Fruit fly (Drosophila melanogaster): ENCODE measurements around the gene CG1662.
A peak's percentile ranks its signal among the peaks of the same experiment; 100 is the strongest.

The CG1662 gene

DNA sequence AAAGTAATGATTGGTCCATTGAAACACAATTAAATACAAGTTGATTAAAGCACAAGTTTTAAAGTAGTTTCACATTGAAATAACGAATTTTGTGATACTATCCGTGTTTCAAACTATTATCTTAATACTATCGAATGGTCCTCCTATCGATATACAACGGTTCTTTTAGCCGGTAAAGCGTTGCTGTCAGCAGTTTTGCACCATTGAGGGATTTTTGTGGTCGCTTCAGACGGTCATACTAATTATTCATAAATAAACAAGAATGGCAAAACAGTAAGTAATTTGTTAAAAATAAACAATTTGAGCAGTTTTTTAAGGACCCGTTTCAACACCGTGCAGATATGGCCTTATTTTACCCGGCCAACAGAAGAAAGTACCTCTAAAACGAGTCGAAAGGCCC, 49.2 kb upstream of the CG1662 start, which contains the start of gene CG15747 (continued):
- TF ChIP-seq unc-4 (GFP tag; IDR thresholded peaks at IDR 0.05; ENCODE audit: partially characterized antibody) (peak; percentile 28; the same call in 1 of the 2 replicates), Med (GFP tag) (peak; percentile 62), CG8290 (GFP tag; optimal IDR thresholded peaks at IDR 0.05) (no peak), CG8290 (tag; optimal IDR thresholded peaks at IDR 0.05) (peak in 1 of 2 experiments; percentile 38), CG5953 (GFP tag; IDR thresholded peaks at IDR 0.05) (no peak), nau (GFP tag; optimal IDR thresholded peaks at IDR 0.05) (no peak), CG12236 (GFP tag; optimal IDR thresholded peaks at IDR 0.05) (no peak), ara (GFP tag; IDR thresholded peaks at IDR 0.05) (no peak), CG8359 (GFP tag; optimal IDR thresholded peaks at IDR 0.05; ENCODE audit: borderline replicate concordance) (no peak), CG14710 (tag; optimal IDR thresholded peaks at IDR 0.05) (no peak), ato (GFP tag; IDR thresholded peaks at IDR 0.05; ENCODE audit: partially characterized antibody) (0 out of 2 replicates have a peak, but pooled peaks have one; percentile 34), CG7271 (tag; optimal IDR thresholded peaks at IDR 0.05) (no peak), kni (GFP tag; optimal IDR thresholded peaks at IDR 0.05) (no peak), nerfin-1 (tag; optimal IDR thresholded peaks at IDR 0.05) (no peak), CG17802 (tag; optimal IDR thresholded peaks at IDR 0.05) (no peak), B-H1 (GFP tag; IDR thresholded peaks at IDR 0.05) (no peak), CG1647 (GFP tag; optimal IDR thresholded peaks at IDR 0.05) (no peak), CG11398 (GFP tag; optimal IDR thresholded peaks at IDR 0.05) (no peak), slou (GFP tag; optimal IDR thresholded peaks at IDR 0.05) (no peak), scrt (GFP tag; optimal IDR thresholded peaks at IDR 0.05) (no peak), zf30C (GFP tag; optimal IDR thresholded peaks at IDR 0.05) (no peak), CG14667 (GFP tag; IDR thresholded peaks at IDR 0.05) (no peak), CG11696 (GFP tag; IDR thresholded peaks at IDR 0.05) (no peak), Aef1 (GFP tag; IDR thresholded peaks at IDR 0.05) (no peak), bbx (GFP tag; IDR thresholded peaks at IDR 0.05; ENCODE audit: partially characterized antibody) (peak; percentile 25; the same call in 1 of the 2 replicates), sd (tag; optimal IDR thresholded peaks at IDR 0.05) (no peak), E2f2 (GFP tag; IDR thresholded peaks at IDR 0.05) (peak; percentile 11; the same call in 1 of the 2 replicates), sisA (GFP tag; IDR thresholded peaks at IDR 0.05) (no peak), org-1 (GFP tag; optimal IDR thresholded peaks at IDR 0.05) (no peak), HLH54F (GFP tag; optimal IDR thresholded peaks at IDR 0.05) (no peak), tna (GFP tag; IDR thresholded peaks at IDR 0.05; ENCODE audit: partially characterized antibody) (no peak), cg (GFP tag; optimal IDR thresholded peaks at IDR 0.05) (no peak), ftz-f1 (GFP tag; optimal IDR thresholded peaks at IDR 0.05) (no peak), pzg (GFP tag; optimal IDR thresholded peaks at IDR 0.05) (peak; percentile 63), Side (GFP tag; optimal IDR thresholded peaks at IDR 0.05) (no peak), Stat92E (GFP tag; optimal IDR thresholded peaks at IDR 0.05) (no peak), CG17829 (tag; optimal IDR thresholded peaks at IDR 0.05) (no peak), chm (GFP tag; IDR thresholded peaks at IDR 0.05) (no peak), ssp (GFP tag; IDR thresholded peaks at IDR 0.05) (no peak), Dad (GFP tag; optimal IDR thresholded peaks at IDR 0.05) (no peak), CG9437 (GFP tag; optimal IDR thresholded peaks at IDR 0.05) (no peak), Opbp (GFP tag; IDR thresholded peaks at IDR 0.05; ENCODE audit: partially characterized antibody) (peak; percentile 70; the same call in 2 of the 3 replicates), hb (GFP tag; IDR thresholded peaks at IDR 0.05; ENCODE audit: partially characterized antibody) (no peak), CG6765 (GFP tag; optimal IDR thresholded peaks at IDR 0.05) (no peak), sc (optimal IDR thresholded peaks at IDR 0.05) (no peak), sc (GFP tag; optimal IDR thresholded peaks at IDR 0.05) (no peak), lmd (GFP tag; IDR thresholded peaks at IDR 0.05) (no peak), insv (GFP tag; optimal IDR thresholded peaks at IDR 0.05) (no peak), CG14441 (GFP tag; IDR thresholded peaks at IDR 0.05) (no peak), CG1602 (GFP tag; optimal IDR thresholded peaks at IDR 0.05) (no peak), stwl (tag; optimal IDR thresholded peaks at IDR 0.05) (peak; percentile 2)

Data from whole organism, embryonic.